Worm (Caenorhabditis elegans): ENCODE measurements around the gene twk-14.

The twk-14 gene

ce11 chrV:12395699-12396098 is at the start of gene twk-14:
Gene twk-14, minus strand, starts transcription at chrV:12395706.
- no peak for TF ChIP-seq cog-1 (tag; optimal IDR thresholded peaks at IDR 0.05)
- no peak for TF ChIP-seq med-1 (GFP tag; optimal IDR thresholded peaks at IDR 0.05; ENCODE audit: insufficient read depth)
- TF ChIP-seq klf-2 (GFP tag; conservative IDR thresholded peaks at IDR 0.05), result no peak
- TF ChIP-seq ztf-23 (GFP tag; IDR thresholded peaks at IDR 0.05), result no peak
- TF ChIP-seq flt-1 (GFP tag; IDR thresholded peaks at IDR 0.05), result no peak
- no peak for TF ChIP-seq T22C8.4 (GFP tag; IDR thresholded peaks at IDR 0.05)
- no peak for TF ChIP-seq ztf-29 (GFP tag; IDR thresholded peaks at IDR 0.05)
- TF ChIP-seq tab-1 (GFP tag; IDR thresholded peaks at IDR 0.05), result no peak
- TF ChIP-seq ref-1 (GFP tag; conservative IDR thresholded peaks at IDR 0.05), result no peak

ce11 chrV:12443754-12444153 is 48.2 kb upstream of the twk-14 start, which contains the start of gene pals-39:
Gene pals-39, minus strand, starts transcription at chrV:12443854.
- TF ChIP-seq ref-1 (GFP tag; conservative IDR thresholded peaks at IDR 0.05), result no peak
- no peak for TF ChIP-seq klf-2 (GFP tag; conservative IDR thresholded peaks at IDR 0.05)
- no peak for TF ChIP-seq cog-1 (tag; optimal IDR thresholded peaks at IDR 0.05)
- TF ChIP-seq tab-1 (GFP tag; IDR thresholded peaks at IDR 0.05), result no peak
- TF ChIP-seq med-1 (GFP tag; optimal IDR thresholded peaks at IDR 0.05; ENCODE audit: insufficient read depth), result no peak
- TF ChIP-seq flt-1 (GFP tag; IDR thresholded peaks at IDR 0.05), result no peak
- no peak for TF ChIP-seq ztf-23 (GFP tag; IDR thresholded peaks at IDR 0.05)
- no peak for TF ChIP-seq ztf-29 (GFP tag; IDR thresholded peaks at IDR 0.05)
- no peak for TF ChIP-seq T22C8.4 (GFP tag; IDR thresholded peaks at IDR 0.05)

- no peak for TF ChIP-seq klf-2 (GFP tag; conservative IDR thresholded peaks at IDR 0.05)
- no peak for TF ChIP-seq ztf-29 (GFP tag; IDR thresholded peaks at IDR 0.05)
- TF ChIP-seq ref-1 (GFP tag; conservative IDR thresholded peaks at IDR 0.05), result no peak
- no peak for TF ChIP-seq flt-1 (GFP tag; IDR thresholded peaks at IDR 0.05)
- TF ChIP-seq med-1 (GFP tag; optimal IDR thresholded peaks at IDR 0.05; ENCODE audit: insufficient read depth), result no peak
Measured at ce11 chrV:12441420-12441819, 45.9 kb upstream of the twk-14 start, which contains the start of gene pals-37. Gene pals-37, minus strand, starts transcription at chrV:12441520.

- TF ChIP-seq flt-1 (GFP tag; IDR thresholded peaks at IDR 0.05), result no peak
- TF ChIP-seq T22C8.4 (GFP tag; IDR thresholded peaks at IDR 0.05), result no peak
- no peak for TF ChIP-seq ztf-29 (GFP tag; IDR thresholded peaks at IDR 0.05)
- no peak for TF ChIP-seq ztf-23 (GFP tag; IDR thresholded peaks at IDR 0.05)
- TF ChIP-seq med-1 (GFP tag; optimal IDR thresholded peaks at IDR 0.05; ENCODE audit: insufficient read depth), result no peak
- TF ChIP-seq klf-2 (GFP tag; conservative IDR thresholded peaks at IDR 0.05), result no peak
- TF ChIP-seq tab-1 (GFP tag; IDR thresholded peaks at IDR 0.05), result no peak
- no peak for TF ChIP-seq cog-1 (tag; optimal IDR thresholded peaks at IDR 0.05)
- TF ChIP-seq ref-1 (GFP tag; conservative IDR thresholded peaks at IDR 0.05), result no peak
Measured at ce11 chrV:12433717-12434116, 38.2 kb upstream of the twk-14 start, which contains the start of gene srh-25. Gene srh-25, minus strand, starts transcription at chrV:12433817.

ce11 chrV:12433105-12433504 is 37.6 kb upstream of the twk-14 start:
- TF ChIP-seq ztf-29 (GFP tag; IDR thresholded peaks at IDR 0.05), result no peak
- TF ChIP-seq T22C8.4 (GFP tag; IDR thresholded peaks at IDR 0.05), result no peak
- no peak for TF ChIP-seq ref-1 (GFP tag; conservative IDR thresholded peaks at IDR 0.05)
- TF ChIP-seq med-1 (GFP tag; optimal IDR thresholded peaks at IDR 0.05; ENCODE audit: insufficient read depth), result no peak
- TF ChIP-seq tab-1 (GFP tag; IDR thresholded peaks at IDR 0.05), result no peak
- no peak for TF ChIP-seq cog-1 (tag; optimal IDR thresholded peaks at IDR 0.05)
- no peak for TF ChIP-seq flt-1 (GFP tag; IDR thresholded peaks at IDR 0.05)
- no peak for TF ChIP-seq klf-2 (GFP tag; conservative IDR thresholded peaks at IDR 0.05)
- TF ChIP-seq ztf-23 (GFP tag; IDR thresholded peaks at IDR 0.05), result no peak

ce11 chrV:12432111-12432510 is 36.6 kb upstream of the twk-14 start, which contains the start of gene C54D10.13:
Gene C54D10.13, minus strand, starts transcription at chrV:12432289.
- TF ChIP-seq cog-1 (tag; optimal IDR thresholded peaks at IDR 0.05), result no peak
- TF ChIP-seq ref-1 (GFP tag; conservative IDR thresholded peaks at IDR 0.05), result no peak
- no peak for TF ChIP-seq klf-2 (GFP tag; conservative IDR thresholded peaks at IDR 0.05)
- TF ChIP-seq T22C8.4 (GFP tag; IDR thresholded peaks at IDR 0.05), result no peak
- no peak for TF ChIP-seq flt-1 (GFP tag; IDR thresholded peaks at IDR 0.05)
- TF ChIP-seq tab-1 (GFP tag; IDR thresholded peaks at IDR 0.05), result no peak
- TF ChIP-seq med-1 (GFP tag; optimal IDR thresholded peaks at IDR 0.05; ENCODE audit: insufficient read depth), result no peak
- no peak for TF ChIP-seq ztf-29 (GFP tag; IDR thresholded peaks at IDR 0.05)
- TF ChIP-seq ztf-23 (GFP tag; IDR thresholded peaks at IDR 0.05), result no peak

ce11 chrV:12429039-12429438 is 33.5 kb upstream of the twk-14 start, which contains the start of gene C54D10.5:
Gene C54D10.5, plus strand, starts transcription at chrV:12429339.
- TF ChIP-seq cog-1 (tag; optimal IDR thresholded peaks at IDR 0.05) (no peak), tab-1 (GFP tag; IDR thresholded peaks at IDR 0.05) (no peak), med-1 (GFP tag; optimal IDR thresholded peaks at IDR 0.05; ENCODE audit: insufficient read depth) (no peak), ref-1 (GFP tag; conservative IDR thresholded peaks at IDR 0.05) (no peak), T22C8.4 (GFP tag; IDR thresholded peaks at IDR 0.05) (no peak), flt-1 (GFP tag; IDR thresholded peaks at IDR 0.05) (no peak), ztf-23 (GFP tag; IDR thresholded peaks at IDR 0.05) (no peak), klf-2 (GFP tag; conservative IDR thresholded peaks at IDR 0.05) (no peak), ztf-29 (GFP tag; IDR thresholded peaks at IDR 0.05) (no peak)

- no peak for TF ChIP-seq cog-1 (tag; optimal IDR thresholded peaks at IDR 0.05)
- TF ChIP-seq flt-1 (GFP tag; IDR thresholded peaks at IDR 0.05), result no peak
Measured at ce11 chrV:12427826-12428225, 32.3 kb upstream of the twk-14 start.

- no peak for TF ChIP-seq ztf-29 (GFP tag; IDR thresholded peaks at IDR 0.05)
- no peak for TF ChIP-seq cog-1 (tag; optimal IDR thresholded peaks at IDR 0.05)
- no peak for TF ChIP-seq tab-1 (GFP tag; IDR thresholded peaks at IDR 0.05)
- TF ChIP-seq ref-1 (GFP tag; conservative IDR thresholded peaks at IDR 0.05), result no peak
- no peak for TF ChIP-seq ztf-23 (GFP tag; IDR thresholded peaks at IDR 0.05)
Measured at ce11 chrV:12421360-12421759, 25.9 kb upstream of the twk-14 start.

DNA sequence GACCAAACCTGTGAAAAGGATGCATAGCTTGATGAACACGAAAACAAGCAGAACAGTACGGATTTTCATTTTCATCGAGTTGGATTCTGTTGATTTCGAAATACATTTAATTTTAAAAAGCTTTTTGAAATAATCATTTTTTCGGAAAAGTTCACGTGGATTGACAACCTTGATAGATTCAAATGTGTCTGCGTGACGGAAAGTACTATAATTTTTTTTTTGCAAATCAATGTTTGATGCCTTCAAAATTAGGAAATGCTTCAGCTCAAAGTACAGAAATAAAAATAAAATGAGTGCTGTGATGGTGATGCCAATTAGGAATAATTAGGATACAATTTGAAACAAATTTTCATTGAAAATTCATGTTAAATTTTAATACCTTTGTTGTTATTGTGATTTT is 25.3 kb upstream of the twk-14 start, which contains the start of gene C54D10.4:
TSS of gene C54D10.4 (minus strand) at position 101 of the 400 bp plus-strand sequence.
- no peak for TF ChIP-seq ztf-29 (GFP tag; IDR thresholded peaks at IDR 0.05)
